Worm (Caenorhabditis elegans): ENCODE measurements around the gene C18G1.1.

Gene C18G1.1

ce11 chrV:4823683-4824391, 46.1 kb downstream of the C18G1.1 start:
- TF ChIP-seq nfya-1 (tag; optimal IDR thresholded peaks at IDR 0.05; ENCODE audit: insufficient read depth) (peak; percentile 5), pha-4 (tag; optimal IDR thresholded peaks at IDR 0.05) (peak; percentile 30), nhr-12 (tag; optimal IDR thresholded peaks at IDR 0.05) (no peak), ama-1 (optimal IDR thresholded peaks at IDR 0.05) (peak; percentile 90), ztf-4 (tag; optimal IDR thresholded peaks at IDR 0.05) (peak; percentile 83), aly-2 (tag; optimal IDR thresholded peaks at IDR 0.05) (peak; percentile 8), lin-15B (tag; optimal IDR thresholded peaks at IDR 0.05) (no peak), mml-1 (tag; optimal IDR thresholded peaks at IDR 0.05) (no peak), elt-2 (tag; optimal IDR thresholded peaks at IDR 0.05) (peak; percentile 55), ceh-9 (tag; optimal IDR thresholded peaks at IDR 0.05) (no peak), lsy-12 (tag; optimal IDR thresholded peaks at IDR 0.05) (peak; percentile 74), tbx-2 (tag; optimal IDR thresholded peaks at IDR 0.05) (peak; percentile 24), sea-2 (GFP tag; optimal IDR thresholded peaks at IDR 0.05) (no peak), nhr-23 (tag; optimal IDR thresholded peaks at IDR 0.05) (peak; percentile 49), nhr-43 (tag; optimal IDR thresholded peaks at IDR 0.05; ENCODE audit: poor library complexity, severe bottlenecking) (peak; percentile 29)

ce11 chrV:4826710-4827380, 49.1 kb downstream of the C18G1.1 start, which contains the start of the genes hsp-6 and C37H5.5:
TSS of gene hsp-6 (minus strand) at chrV:4826760.
TSS of gene C37H5.5 (plus strand) at chrV:4827360.
- TF ChIP-seq ceh-28 (tag; optimal IDR thresholded peaks at IDR 0.05) (peak; percentile 47), ama-1 (optimal IDR thresholded peaks at IDR 0.05) (no peak), fkh-2 (tag; optimal IDR thresholded peaks at IDR 0.05) (no peak), nhr-76 (tag; optimal IDR thresholded peaks at IDR 0.05) (no peak), egl-5 (tag; optimal IDR thresholded peaks at IDR 0.05) (peak; percentile 28), hmg-11 (tag; optimal IDR thresholded peaks at IDR 0.05) (peak; percentile 58), skn-1 (tag; optimal IDR thresholded peaks at IDR 0.05) (peak; percentile 67), unc-62 (GFP tag; optimal IDR thresholded peaks at IDR 0.05) (no peak), nhr-23 (tag; optimal IDR thresholded peaks at IDR 0.05) (peak; percentile 80), mdl-1 (tag; optimal IDR thresholded peaks at IDR 0.05) (no peak), fos-1 (tag; optimal IDR thresholded peaks at IDR 0.05) (no peak), nhr-237 (tag; optimal IDR thresholded peaks at IDR 0.05) (no peak), ztf-11 (tag; optimal IDR thresholded peaks at IDR 0.05) (no peak), elt-2 (tag; optimal IDR thresholded peaks at IDR 0.05) (peak; percentile 60), jun-1 (tag; optimal IDR thresholded peaks at IDR 0.05) (peak; percentile 32), lin-15B (tag; optimal IDR thresholded peaks at IDR 0.05) (peak; percentile 91), lin-39 (tag; optimal IDR thresholded peaks at IDR 0.05) (peak; percentile 92), fkh-10 (GFP tag; optimal IDR thresholded peaks at IDR 0.05) (peak; percentile 43), nhr-67 (tag; optimal IDR thresholded peaks at IDR 0.05) (no peak), sea-2 (GFP tag; optimal IDR thresholded peaks at IDR 0.05) (no peak), tbx-2 (tag; optimal IDR thresholded peaks at IDR 0.05) (peak; percentile 18), pha-4 (tag; optimal IDR thresholded peaks at IDR 0.05) (peak; percentile 90), pqm-1 (tag; optimal IDR thresholded peaks at IDR 0.05) (peak; percentile 59), lsy-12 (tag; optimal IDR thresholded peaks at IDR 0.05) (peak; percentile 50), nfya-1 (tag; optimal IDR thresholded peaks at IDR 0.05; ENCODE audit: insufficient read depth) (peak; percentile 96), eor-1 (tag; optimal IDR thresholded peaks at IDR 0.05) (no peak), ceh-9 (tag; optimal IDR thresholded peaks at IDR 0.05) (no peak), nhr-25 (tag; optimal IDR thresholded peaks at IDR 0.05) (peak; percentile 79), snpc-4 (tag; optimal IDR thresholded peaks at IDR 0.05) (peak; percentile 74), mml-1 (tag; optimal IDR thresholded peaks at IDR 0.05) (no peak), R02D3.7 (tag; optimal IDR thresholded peaks at IDR 0.05) (peak; percentile 50), ceh-16 (tag; optimal IDR thresholded peaks at IDR 0.05) (no peak), nhr-12 (tag; optimal IDR thresholded peaks at IDR 0.05) (no peak), ZK546.5 (tag; optimal IDR thresholded peaks at IDR 0.05) (no peak), nhr-77 (tag; optimal IDR thresholded peaks at IDR 0.05) (no peak), unc-39 (tag; optimal IDR thresholded peaks at IDR 0.05) (no peak)
